Worm (Caenorhabditis elegans) whole organism, L4/young adult: Measurements from ENCODE around the gene pal-1.
A peak's percentile ranks its signal among the peaks of the same experiment; 100 is the strongest.

ENCODE experiments used
- W03F9.2 ChIP-seq: fragments of 150-350 bp; optimal IDR thresholded peaks from 2 replicates; lab custom pipeline; 2014; ENCODE audit warnings: missing biosample characterization, missing genetic modification characterization
- dao-5 ChIP-seq: sonication (generic microtip); optimal IDR thresholded peaks from 2 replicates; lab custom pipeline; 2016; ENCODE audit warnings: missing genotype, missing genetic modification characterization, moderate library complexity, missing compliant biosample characterization
- him-1 ChIP-seq: sonication (generic microtip); optimal IDR thresholded peaks from 2 replicates; lab custom pipeline; 2016; ENCODE audit warnings: missing genotype, missing genetic modification reagents, missing genetic modification characterization, missing compliant biosample characterization

Gene pal-1

DNA sequence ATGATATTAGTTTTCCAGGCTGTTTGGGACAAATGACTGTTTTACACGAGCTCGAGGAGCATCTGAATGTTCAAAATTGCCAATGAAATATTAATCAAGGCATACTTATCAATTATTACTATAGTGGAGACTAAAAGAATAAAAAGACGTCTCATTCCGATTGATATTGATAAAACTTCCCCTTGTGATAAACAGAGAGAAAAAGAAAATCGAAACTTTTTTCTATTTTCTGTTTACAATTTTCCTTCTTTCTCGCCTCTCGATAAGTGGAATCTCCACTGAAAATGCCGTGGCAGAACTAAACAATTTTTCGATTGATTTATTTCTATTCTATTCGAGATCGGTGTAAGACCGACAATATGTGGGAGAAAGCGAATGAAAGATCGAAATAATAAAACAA, 29.5 kb downstream of the pal-1 start, which contains the start of gene B0393.9:
B0393.9 (minus strand) TSS at position 303 of the 400 bp plus-strand sequence.
- no peak for TF ChIP-seq W03F9.2 (tag; lab: Kevin White, UChicago)
- TF ChIP-seq him-1 (tag; lab: Kevin White, UChicago), result no peak
- no peak for TF ChIP-seq dao-5

DNA sequence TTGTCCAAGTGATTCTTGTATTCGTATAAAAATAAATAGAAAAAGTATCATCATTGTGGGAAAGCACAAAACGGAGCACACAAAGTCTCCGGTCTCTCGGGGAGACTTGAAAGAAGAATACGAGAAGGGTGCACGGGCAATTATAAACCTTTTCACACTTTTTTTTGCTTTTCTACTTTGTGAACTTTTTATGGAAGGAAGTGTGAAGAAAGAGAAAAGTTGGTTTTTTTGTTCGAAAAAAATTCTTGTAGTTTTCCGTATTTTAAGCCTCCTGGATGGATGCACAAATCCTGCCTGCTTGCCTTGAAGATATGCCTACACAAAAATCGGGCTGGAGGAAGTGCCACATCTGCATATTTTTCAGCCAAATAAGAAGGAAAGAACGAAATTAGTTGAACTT, 31.4 kb downstream of the pal-1 start, which contains the start of gene B0393.7:
B0393.7 (minus strand) TSS at position 101 of the 400 bp plus-strand sequence.
- TF ChIP-seq W03F9.2 (tag; lab: Kevin White, UChicago) (no peak), him-1 (tag; lab: Kevin White, UChicago) (no peak), dao-5 (no peak)

DNA sequence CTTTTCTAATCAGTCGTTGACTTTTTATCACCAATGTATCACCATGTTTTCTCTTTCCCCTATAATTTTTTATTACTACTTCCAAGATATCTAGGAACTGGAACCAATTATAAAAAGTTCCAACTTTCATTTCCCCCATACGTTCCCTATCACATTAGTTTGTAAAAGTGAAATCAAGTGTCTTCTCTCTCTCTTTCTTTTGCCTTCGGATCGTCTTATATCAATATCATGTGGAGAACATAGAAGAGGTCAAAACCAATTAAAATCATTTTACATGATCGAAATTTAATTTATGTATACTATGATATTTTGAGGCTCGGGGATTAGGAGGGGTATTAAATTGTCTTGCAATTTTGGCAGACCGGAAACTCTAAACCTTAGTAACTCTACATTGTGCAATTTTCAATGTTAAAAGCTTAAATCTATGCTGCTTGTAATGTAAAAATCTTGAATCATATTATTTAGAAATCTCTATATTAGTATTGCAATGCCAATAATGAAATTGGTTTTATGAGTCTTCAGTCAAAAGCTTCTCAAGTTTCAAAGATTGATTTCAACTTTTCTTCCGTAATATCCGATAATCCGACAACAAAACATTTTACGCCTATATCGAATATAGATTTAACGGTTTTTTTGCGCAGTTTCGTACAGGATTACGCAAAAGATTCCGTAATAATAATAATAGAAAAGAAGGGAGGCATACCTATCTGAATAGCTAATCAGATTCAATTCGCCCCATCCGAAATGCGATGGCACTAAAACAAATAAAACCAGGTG, 41.3 kb downstream of the pal-1 start:
- TF ChIP-seq W03F9.2 (tag; lab: Kevin White, UChicago) (no peak), him-1 (tag; lab: Kevin White, UChicago) (no peak), dao-5 (no peak)

DNA sequence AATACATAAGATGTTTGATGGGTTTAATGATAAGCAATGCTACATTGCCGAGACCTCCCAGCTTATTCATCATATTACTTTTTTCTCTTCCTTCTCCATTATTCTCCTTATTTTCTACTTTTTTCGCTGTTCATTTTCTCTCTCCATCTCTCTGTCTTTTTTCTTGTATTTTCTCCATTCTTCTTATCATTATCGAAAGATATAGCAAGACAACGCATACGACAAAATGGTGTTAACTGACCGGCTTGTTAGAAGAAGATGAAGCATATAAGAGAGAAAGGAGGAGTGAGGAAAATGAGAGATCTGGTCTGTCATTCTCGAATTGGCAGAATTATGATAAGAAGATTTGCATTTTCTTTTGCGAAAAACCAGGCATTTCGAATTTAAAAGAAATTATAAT, 42.5 kb downstream of the pal-1 start:
- TF ChIP-seq W03F9.2 (tag; lab: Kevin White, UChicago) (no peak), him-1 (tag; lab: Kevin White, UChicago) (no peak), dao-5 (no peak)

DNA sequence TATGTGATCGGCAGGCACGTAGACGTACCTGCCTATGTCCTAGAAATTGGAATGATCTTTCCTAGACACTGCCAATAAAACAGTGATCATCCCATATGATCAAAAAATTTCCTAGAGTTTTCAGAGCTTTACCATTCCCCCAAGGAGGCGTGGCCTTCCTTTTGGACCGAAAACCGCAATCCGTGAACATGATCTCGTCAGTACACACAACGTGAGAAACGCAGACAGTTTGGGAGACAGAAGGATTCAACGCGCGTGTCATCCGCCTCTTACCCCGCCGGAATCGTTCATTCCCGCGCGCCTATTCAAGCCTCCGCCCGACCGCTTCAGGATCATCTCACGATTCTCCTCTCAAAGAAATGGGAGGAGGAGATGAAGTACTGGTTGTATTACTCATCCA, 43.9 kb downstream of the pal-1 start, which contains the start of gene B0393.5:
B0393.5 (plus strand) TSS at position 301 of the 400 bp plus-strand sequence.
- no peak for TF ChIP-seq W03F9.2 (tag; lab: Kevin White, UChicago)
- TF ChIP-seq dao-5, result no peak
- TF ChIP-seq him-1 (tag; lab: Kevin White, UChicago), result no peak

DNA sequence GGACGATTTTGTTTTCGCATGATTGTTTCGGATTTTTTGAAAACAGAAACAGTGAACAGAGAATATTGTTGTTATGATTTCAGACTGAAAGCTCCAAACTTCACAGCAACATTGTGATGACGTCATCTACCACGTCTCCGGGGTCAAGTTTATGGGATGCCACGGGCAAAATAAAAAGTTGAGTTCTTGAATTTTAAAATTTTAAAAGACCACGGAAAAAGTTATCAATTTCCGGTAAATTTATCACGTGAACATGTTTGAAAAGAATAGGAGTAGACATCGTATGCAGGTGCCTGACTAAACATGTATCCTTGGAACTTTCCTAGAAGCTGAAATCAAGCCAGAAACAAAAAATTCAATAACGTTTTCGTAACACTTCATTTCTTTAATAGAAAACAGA, 45.9 kb downstream of the pal-1 start, which contains the start of gene B0393.4:
B0393.4 (minus strand) TSS at position 101 of the 400 bp plus-strand sequence.
- TF ChIP-seq him-1 (tag; lab: Kevin White, UChicago) (no peak), W03F9.2 (tag; lab: Kevin White, UChicago) (no peak), dao-5 (no peak)

DNA sequence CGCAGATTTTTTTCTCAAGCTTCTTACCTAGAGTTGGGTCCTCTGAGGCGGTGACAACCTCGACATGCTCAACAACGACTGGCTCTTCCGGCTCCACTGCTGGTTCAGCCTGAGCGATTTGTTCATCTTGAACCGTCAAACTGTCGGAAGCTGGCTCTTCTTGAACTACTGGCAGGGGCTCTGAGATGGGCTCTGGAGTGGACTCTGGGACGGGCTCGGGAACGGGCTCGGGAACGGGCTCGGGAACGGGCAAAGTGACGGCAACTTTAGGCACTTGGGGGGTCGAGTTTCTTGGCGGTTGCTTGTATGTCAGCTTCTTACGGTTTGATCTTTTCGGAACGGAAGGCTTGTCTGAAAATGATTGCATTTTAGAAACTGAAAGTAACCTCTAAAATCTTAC, 46.5 kb downstream of the pal-1 start:
- TF ChIP-seq dao-5 (no peak), W03F9.2 (tag; lab: Kevin White, UChicago) (no peak), him-1 (tag; lab: Kevin White, UChicago) (no peak)

DNA sequence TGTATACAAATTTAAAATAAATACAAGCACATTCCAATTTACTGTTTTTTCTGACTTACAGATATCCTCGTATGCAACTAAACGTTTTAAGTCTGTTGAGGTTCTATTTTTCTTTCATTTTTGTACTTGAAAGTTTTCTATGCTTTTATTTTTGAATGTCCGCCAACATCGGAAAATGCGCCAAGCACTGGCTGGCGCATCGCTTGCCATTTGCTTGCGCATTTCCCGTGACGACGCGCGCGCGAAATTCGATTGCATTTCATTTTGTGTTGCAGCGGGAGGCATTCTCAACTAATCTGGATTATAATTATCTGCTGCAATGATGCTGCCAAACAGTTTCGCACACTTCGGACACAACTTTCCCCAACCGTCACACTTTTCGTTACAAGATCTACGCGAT, 52.4 kb downstream of the pal-1 start, which contains the start of gene fbxl-2:
fbxl-2 (plus strand) TSS at position 278 of the 400 bp plus-strand sequence.
- TF ChIP-seq dao-5 (no peak), him-1 (tag; lab: Kevin White, UChicago) (peak; percentile 77), W03F9.2 (tag; lab: Kevin White, UChicago) (peak; percentile 91)
